Fruit fly (Drosophila melanogaster): Measurements from ENCODE around the gene CG11899.

The CG11899 gene

DNA sequence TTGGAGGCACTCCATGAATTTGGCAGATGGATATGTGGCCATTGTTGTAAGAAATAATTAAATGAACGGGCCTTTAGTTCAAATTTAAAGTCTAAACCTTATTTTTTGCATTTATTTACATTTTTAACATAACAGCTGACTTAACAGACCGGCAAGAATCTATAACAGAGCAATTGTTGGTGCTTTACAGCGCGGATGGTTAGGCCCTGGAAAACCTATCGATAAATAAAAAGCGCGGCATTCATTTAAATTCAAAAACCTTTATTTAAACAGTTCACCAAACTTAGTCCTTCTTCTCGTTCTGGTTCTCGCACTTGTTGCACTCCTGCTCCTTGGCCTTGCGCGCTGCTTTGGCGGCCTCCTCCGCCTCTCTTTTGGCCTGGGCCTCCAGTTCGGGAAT, 2.2 kb downstream of the CG11899 start, which contains the start of gene Mesh1:
Mesh1 (minus strand) TSS at position 108 of the 400 bp plus-strand sequence.
- TF ChIP-seq EcR (GFP tag; optimal IDR thresholded peaks at IDR 0.05) (no peak), pan (optimal IDR thresholded peaks at IDR 0.05) (no peak), usp (GFP tag; optimal IDR thresholded peaks at IDR 0.05) (no peak), Dll (optimal IDR thresholded peaks at IDR 0.05) (no peak), CG8478 (optimal IDR thresholded peaks at IDR 0.05) (no peak), psq (optimal IDR thresholded peaks at IDR 0.05) (no peak)

DNA sequence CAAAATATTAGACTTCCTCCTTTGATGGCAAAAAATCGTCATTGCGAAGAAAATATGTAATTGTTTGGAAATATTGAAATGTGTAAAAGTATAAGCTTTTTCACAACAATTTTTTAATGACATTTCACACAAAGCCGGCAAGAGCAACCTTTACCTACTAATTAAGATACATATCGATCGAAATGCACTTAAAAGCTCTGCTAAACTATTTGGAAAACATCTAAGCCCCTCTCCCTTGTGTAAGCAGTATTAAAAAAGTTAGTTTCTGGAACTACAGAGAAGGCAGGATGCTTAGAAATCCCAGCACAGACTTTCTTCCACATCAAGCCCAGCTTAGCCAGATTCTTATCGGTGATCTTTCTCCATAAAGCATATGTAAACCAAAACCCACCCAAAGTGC, 3.8 kb downstream of the CG11899 start, which contains the start of gene Cyt-c1L:
Cyt-c1L (minus strand) TSS at position 101 of the 400 bp plus-strand sequence.
- TF ChIP-seq usp (GFP tag; optimal IDR thresholded peaks at IDR 0.05): no peak
- TF ChIP-seq pan (optimal IDR thresholded peaks at IDR 0.05): no peak
- TF ChIP-seq CG8478 (optimal IDR thresholded peaks at IDR 0.05): no peak
- no peak for TF ChIP-seq psq (optimal IDR thresholded peaks at IDR 0.05)
- TF ChIP-seq Dll (optimal IDR thresholded peaks at IDR 0.05): no peak
- no peak for TF ChIP-seq EcR (GFP tag; optimal IDR thresholded peaks at IDR 0.05)

DNA sequence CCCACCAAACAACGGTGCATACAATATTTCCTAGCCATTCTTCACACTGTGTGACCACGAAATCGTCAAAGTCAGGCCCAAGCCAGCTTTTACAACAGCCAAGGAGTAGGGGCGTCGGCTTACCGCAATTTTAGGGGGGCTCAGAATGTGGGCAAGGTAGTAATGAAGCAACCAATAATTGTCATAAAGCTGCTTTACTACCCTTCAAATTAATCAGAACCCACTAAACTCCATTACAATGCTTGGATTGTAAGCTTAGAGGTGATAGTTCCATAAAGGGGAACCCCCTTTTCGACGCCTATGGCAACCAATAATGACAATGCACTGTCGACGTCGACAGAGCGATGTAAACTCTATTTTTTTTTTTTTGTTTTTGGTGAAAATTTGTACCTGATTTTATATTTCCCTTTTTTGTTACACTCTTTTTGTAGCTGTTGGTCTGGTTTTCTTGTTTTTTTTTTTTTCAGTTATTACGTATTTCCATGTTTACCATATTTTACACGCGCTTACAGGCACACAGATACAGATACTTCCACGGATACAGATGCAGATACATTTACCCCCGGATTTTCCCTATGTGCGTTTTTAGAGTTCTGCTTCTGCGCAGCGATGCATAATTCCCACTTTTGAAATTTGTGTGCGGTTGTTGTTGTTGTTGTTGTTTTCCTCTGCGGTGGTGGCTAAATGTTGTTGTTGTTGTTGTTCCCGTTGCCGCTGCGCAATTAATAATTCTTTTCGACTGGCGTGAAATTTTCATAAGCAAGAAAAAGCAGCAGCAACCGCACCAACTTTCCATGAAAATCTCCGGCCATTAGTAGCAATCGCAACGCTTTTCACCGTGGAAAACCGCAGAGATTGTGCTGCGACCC, 4.6 kb downstream of the CG11899 start:
- no peak for TF ChIP-seq EcR (GFP tag; optimal IDR thresholded peaks at IDR 0.05)

DNA sequence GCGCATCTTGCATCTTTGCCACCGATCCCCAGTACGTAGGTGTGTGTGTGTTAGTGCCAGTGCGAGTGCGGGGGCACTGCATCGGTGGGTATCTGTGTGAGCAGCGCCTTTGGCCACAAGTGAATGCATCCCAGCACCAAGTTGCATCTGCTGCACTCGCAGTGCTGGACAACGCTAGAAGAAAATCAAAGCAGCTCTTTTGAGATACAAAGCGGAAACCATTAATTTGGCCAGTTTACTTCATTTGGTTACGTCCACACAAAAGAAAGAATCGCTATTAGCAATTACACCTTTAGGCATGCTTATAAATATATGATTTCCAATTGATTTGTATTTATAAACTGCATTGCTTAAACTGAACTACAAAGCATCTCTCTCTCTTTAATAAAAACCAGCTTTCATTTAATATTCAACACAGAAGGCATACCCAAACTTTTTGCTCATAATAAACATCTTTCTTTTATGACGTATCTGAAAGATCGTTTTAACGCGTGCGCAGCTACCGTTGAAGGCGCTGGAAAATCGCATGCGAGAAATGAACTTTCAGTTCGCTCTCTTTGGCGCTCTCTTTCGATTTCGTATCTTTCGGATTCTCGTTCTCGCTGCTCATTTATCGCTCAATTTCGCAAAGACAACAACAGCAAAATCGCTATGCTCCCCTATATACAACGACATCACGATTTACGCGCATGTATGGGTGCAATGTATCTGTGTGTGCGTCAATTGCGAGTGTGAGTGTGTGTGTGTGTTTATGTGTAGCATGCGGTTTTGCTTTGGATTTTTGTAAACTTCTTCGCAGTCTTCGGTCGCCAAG, 6.2 kb downstream of the CG11899 start:
- TF ChIP-seq usp (GFP tag; optimal IDR thresholded peaks at IDR 0.05) (no peak), CG8478 (optimal IDR thresholded peaks at IDR 0.05) (peak; percentile 28)

DNA sequence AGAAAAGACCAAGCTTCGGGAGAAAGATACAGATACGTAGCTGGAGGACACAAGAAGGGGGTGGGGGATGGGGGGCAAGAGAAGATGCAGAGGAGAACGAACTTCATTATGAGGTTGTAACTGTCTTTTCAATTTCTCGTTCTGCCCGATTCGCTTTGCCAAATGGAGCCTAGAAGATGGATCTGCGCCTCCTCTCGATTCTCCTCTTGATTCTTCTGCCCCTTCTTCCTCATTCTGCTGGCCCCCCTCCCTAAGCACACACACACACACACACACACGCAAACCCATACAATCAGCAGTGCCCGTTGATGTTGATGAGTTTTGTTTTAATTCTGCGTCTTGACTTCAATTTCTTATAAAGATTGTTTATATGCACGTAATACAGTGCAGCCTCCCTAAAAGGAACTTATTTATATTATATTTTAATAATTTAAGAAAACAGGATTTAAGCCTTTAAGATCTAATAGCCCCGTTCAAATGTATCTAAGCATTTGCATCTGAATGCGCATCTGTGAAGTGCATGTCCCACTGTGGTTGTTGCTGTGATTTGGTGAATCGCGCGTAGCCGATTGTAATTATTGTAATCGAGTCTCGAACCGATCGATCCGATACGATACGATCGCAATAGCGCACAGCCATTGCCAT, 6.9 kb downstream of the CG11899 start:
- TF ChIP-seq psq (optimal IDR thresholded peaks at IDR 0.05) (no peak), pan (optimal IDR thresholded peaks at IDR 0.05) (no peak), EcR (GFP tag; optimal IDR thresholded peaks at IDR 0.05) (peak in 1 of 2 experiments; percentile 32), usp (GFP tag; optimal IDR thresholded peaks at IDR 0.05) (no peak), Dll (optimal IDR thresholded peaks at IDR 0.05) (no peak)

DNA sequence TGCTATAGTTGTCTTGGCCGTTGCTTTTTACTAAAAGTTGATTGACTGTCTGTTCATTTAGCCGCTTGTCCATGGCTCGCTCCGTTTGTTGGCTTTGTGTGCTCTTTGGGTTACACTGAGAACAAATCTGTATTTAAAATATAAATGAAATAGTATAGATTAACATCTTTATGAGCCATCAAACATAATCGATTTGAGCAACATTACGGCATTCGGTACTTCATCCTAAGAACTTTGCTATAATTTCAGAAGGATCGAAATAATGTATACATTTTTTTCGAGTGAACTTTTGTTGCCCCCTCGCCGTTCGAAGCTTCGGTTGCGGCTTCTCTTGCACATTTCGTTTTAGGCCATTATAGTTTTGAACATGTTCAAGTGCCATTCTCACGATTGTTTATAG, 7.7 kb downstream of the CG11899 start:
- no peak for TF ChIP-seq pan (optimal IDR thresholded peaks at IDR 0.05)
- TF ChIP-seq usp (GFP tag; optimal IDR thresholded peaks at IDR 0.05): no peak
- TF ChIP-seq psq (optimal IDR thresholded peaks at IDR 0.05): no peak
- TF ChIP-seq Dll (optimal IDR thresholded peaks at IDR 0.05): no peak
- TF ChIP-seq CG8478 (optimal IDR thresholded peaks at IDR 0.05): no peak
- TF ChIP-seq EcR (GFP tag; optimal IDR thresholded peaks at IDR 0.05): no peak

DNA sequence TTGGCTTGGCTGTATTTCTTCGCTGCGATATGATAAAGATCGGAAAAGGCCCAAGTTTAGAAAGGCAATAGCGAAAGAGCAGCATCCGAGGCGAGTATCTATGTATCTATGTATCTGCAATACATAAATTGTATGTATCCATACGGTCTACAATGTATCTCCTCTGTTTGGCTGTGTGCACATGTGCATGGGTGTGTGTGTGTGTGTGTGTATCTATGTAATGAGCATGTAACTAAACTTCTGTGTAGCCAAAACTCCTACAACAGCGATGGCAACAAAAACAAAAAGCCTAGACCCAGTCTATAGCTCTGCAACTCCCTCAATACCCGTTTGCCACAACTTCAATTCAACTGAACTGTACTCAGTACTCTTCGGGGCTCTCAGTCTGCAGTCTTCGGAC, 9.8 kb downstream of the CG11899 start:
- TF ChIP-seq EcR (GFP tag; optimal IDR thresholded peaks at IDR 0.05) (no peak), Dll (optimal IDR thresholded peaks at IDR 0.05) (no peak), CG8478 (optimal IDR thresholded peaks at IDR 0.05) (no peak), psq (optimal IDR thresholded peaks at IDR 0.05) (no peak), usp (GFP tag; optimal IDR thresholded peaks at IDR 0.05) (no peak), pan (optimal IDR thresholded peaks at IDR 0.05) (no peak)

DNA sequence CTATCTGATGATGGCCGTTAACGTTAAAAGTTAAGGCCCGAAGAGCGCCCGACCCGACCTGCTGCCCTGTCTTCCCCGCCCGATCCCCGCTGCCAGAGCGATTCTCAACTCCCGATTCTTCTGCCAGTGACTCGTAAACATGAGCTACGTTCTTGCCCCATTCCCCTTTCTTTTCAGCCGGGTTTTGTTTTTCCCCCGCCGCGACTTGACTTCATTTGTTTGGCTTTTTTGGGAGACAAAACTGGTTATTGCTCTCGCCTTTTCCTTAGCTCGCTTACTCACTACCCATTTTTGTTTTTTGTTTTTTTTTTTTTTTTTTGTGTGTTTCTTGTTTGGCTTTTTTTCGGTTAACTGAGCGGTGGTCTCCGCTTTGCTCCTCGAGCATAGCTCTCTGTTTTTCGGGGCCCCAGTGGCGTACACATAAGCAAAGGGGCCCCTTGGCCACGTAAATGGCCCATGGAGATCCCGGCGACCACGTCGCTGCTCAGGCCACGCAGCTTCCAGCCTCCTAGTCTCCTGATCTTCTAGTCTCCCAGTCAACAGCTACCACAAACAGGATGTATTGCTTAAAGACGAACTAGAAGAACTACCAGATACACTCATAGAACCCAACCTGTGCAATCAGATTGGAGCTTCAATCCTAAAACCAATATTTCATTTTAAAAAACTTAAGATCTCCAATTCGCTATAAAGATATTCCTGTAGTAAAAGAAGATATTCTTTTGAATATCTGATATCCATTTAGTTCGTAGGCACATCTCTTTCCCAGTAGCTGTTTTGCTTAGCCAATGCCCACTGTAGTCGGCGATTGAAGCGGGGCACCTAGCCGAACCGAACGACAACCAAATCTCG, 10.5 kb downstream of the CG11899 start:
- peak in 1 of 2 experiments; percentile 70 for TF ChIP-seq EcR (GFP tag; optimal IDR thresholded peaks at IDR 0.05)
- no peak for TF ChIP-seq pan (optimal IDR thresholded peaks at IDR 0.05)
- TF ChIP-seq CG8478 (optimal IDR thresholded peaks at IDR 0.05): no peak
- TF ChIP-seq Dll (optimal IDR thresholded peaks at IDR 0.05): peak; percentile 11
- TF ChIP-seq usp (GFP tag; optimal IDR thresholded peaks at IDR 0.05): no peak
- no peak for TF ChIP-seq psq (optimal IDR thresholded peaks at IDR 0.05)

DNA sequence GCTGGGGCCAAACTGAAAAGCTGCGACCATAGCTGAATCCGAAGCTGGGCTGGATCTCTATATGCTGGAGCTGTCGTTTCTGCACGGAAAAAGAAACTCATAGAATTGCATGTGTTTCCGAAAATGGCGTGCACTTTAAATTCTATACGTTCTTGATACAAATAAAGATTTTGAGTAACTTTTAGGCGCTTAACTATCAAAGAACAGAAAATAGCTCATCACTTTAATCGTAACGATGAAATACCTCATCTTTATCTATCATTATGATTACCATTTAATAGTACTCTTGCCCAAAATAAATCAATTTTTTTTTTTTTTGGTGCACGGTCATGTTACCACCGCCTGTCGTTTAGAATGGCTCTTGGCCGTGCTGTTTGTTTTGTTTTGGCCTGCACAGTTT, 11.4 kb downstream of the CG11899 start:
- TF ChIP-seq Dll (optimal IDR thresholded peaks at IDR 0.05) (no peak), pan (optimal IDR thresholded peaks at IDR 0.05) (no peak)

DNA sequence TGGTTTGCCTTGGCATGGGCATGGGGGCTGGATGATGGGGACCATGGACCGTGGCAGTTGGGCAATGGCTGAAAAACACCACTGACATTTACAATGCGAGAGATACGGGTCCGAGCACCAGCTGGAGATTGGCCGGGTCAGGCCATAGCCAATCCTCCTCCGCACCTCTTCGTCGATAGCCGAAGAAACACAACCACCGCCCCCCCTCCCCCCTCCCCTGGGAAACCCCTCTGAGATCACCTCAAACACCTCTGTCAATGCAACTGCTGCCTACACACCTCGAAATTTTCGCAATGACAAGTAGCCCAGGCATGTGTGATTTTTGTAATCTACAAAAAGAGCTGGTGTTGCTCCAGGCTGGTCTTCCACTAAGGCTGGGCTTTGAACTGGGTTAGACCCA, 12.3 kb downstream of the CG11899 start:
- TF ChIP-seq CG8478 (optimal IDR thresholded peaks at IDR 0.05) (no peak), usp (GFP tag; optimal IDR thresholded peaks at IDR 0.05) (no peak), psq (optimal IDR thresholded peaks at IDR 0.05) (no peak), EcR (GFP tag; optimal IDR thresholded peaks at IDR 0.05) (no peak), Dll (optimal IDR thresholded peaks at IDR 0.05) (no peak), pan (optimal IDR thresholded peaks at IDR 0.05) (no peak)

DNA sequence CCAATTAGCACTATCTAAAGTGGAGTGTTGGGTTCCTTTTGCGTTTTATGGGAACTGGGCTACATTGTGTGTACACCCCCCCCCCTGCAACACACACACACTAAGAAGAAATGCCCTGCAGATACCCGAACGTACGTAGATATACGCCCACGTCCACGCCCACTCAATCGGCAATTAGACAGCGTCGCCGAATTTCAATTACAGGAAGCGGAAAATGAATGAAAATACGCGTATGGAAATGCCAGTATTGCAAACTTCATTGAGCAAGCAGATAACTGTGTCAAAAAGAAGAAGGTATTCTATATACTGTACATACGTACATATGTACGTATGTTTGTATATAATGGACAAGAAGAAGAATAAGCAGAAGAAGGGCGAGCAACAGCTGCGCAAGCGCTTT, 13.2 kb downstream of the CG11899 start:
- TF ChIP-seq EcR (GFP tag; optimal IDR thresholded peaks at IDR 0.05): no peak
- no peak for TF ChIP-seq CG8478 (optimal IDR thresholded peaks at IDR 0.05)
- no peak for TF ChIP-seq usp (GFP tag; optimal IDR thresholded peaks at IDR 0.05)
- TF ChIP-seq psq (optimal IDR thresholded peaks at IDR 0.05): no peak
- TF ChIP-seq pan (optimal IDR thresholded peaks at IDR 0.05): no peak

All from whole organism.